Worm (Caenorhabditis elegans): ENCODE results near the gene rbc-2.

The rbc-2 gene

ce11 chrIII:2515461-2515860, 13.0 kb downstream of the rbc-2 start:
- no peak for TF ChIP-seq F33H1.4 (GFP tag; IDR thresholded peaks at IDR 0.05)
- TF ChIP-seq rec-8 (tag; optimal IDR thresholded peaks at IDR 0.05), result no peak
- peak; percentile 60; the same call in 1 of the 2 replicates for TF ChIP-seq zfh-2 (GFP tag; conservative IDR thresholded peaks at IDR 0.05)
- no peak for TF ChIP-seq ZK185.1 (tag; optimal IDR thresholded peaks at IDR 0.05; ENCODE audit: poor library complexity, severe bottlenecking)

DNA sequence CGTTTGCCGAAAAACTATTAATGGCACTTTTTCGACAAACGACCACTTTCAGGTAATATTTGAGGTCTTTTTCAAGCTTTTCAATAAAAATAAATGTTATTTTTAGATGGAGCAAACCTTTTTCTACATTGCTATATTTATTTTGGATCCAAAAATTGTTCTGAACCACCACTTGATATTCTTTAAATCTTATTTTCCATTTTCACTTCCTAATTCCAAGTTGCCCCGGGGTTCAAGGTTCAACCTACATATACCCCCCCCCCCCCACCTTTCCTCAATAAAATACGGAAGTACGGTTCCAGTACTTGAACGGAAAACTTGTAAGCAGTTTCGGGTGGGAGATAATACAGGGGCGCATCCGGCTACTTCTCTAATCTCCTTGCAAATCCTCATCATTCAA, 20.0 kb downstream of the rbc-2 start, which contains the start of gene Y54F10AM.6:
Gene Y54F10AM.6 (plus strand): TSS at position 301 of the 400 bp plus-strand sequence.
- TF ChIP-seq F22D6.2 (tag; optimal IDR thresholded peaks at IDR 0.05) (no peak), tlf-1 (GFP tag; optimal IDR thresholded peaks at IDR 0.05) (no peak), lin-40 (tag; optimal IDR thresholded peaks at IDR 0.05) (no peak), K12H6.12 (tag; optimal IDR thresholded peaks at IDR 0.05) (no peak), hlh-12 (tag; optimal IDR thresholded peaks at IDR 0.05) (no peak), F39B2.1 (GFP tag; IDR thresholded peaks at IDR 0.05) (no peak), attf-5 (GFP tag; optimal IDR thresholded peaks at IDR 0.05) (no peak), let-526 (GFP tag; IDR thresholded peaks at IDR 0.05) (no peak), ztf-18 (tag; optimal IDR thresholded peaks at IDR 0.05) (no peak), aptf-3 (GFP tag; IDR thresholded peaks at IDR 0.05) (no peak)

ce11 chrIII:2507938-2508337, 20.6 kb downstream of the rbc-2 start, which contains the start of gene Y54F10AM.8:
Gene Y54F10AM.8 (minus strand): TSS chrIII:2507972.
- TF ChIP-seq egl-44 (GFP tag; IDR thresholded peaks at IDR 0.05) (no peak), F49E8.2 (tag; optimal IDR thresholded peaks at IDR 0.05; ENCODE audit: insufficient read depth) (no peak), lin-26 (GFP tag; IDR thresholded peaks at IDR 0.05) (no peak), nhr-80 (tag; optimal IDR thresholded peaks at IDR 0.05) (peak; percentile 95), snpc-4 (GFP tag; optimal IDR thresholded peaks at IDR 0.05) (no peak), snpc-4 (tag; optimal IDR thresholded peaks at IDR 0.05) (peak in 1 of 4 experiments; percentile 45), gei-17 (GFP tag; optimal IDR thresholded peaks at IDR 0.05) (no peak), snpc-3.4 (tag; optimal IDR thresholded peaks at IDR 0.05) (no peak), ets-4 (GFP tag; optimal IDR thresholded peaks at IDR 0.05) (peak; percentile 22), lsy-27 (tag; optimal IDR thresholded peaks at IDR 0.05; ENCODE audit: borderline replicate concordance, insufficient read depth) (no peak), F52B5.7 (tag; optimal IDR thresholded peaks at IDR 0.05) (no peak), rcor-1 (GFP tag; IDR thresholded peaks at IDR 0.05) (no peak), K11D2.4 (GFP tag; IDR thresholded peaks at IDR 0.05) (no peak), xnd-1 (tag; optimal IDR thresholded peaks at IDR 0.05) (no peak), lin-54 (GFP tag; optimal IDR thresholded peaks at IDR 0.05) (no peak), rec-8 (tag; optimal IDR thresholded peaks at IDR 0.05) (no peak), tlf-1 (GFP tag; optimal IDR thresholded peaks at IDR 0.05) (no peak), dox-1 (GFP tag; IDR thresholded peaks at IDR 0.05) (no peak)

DNA sequence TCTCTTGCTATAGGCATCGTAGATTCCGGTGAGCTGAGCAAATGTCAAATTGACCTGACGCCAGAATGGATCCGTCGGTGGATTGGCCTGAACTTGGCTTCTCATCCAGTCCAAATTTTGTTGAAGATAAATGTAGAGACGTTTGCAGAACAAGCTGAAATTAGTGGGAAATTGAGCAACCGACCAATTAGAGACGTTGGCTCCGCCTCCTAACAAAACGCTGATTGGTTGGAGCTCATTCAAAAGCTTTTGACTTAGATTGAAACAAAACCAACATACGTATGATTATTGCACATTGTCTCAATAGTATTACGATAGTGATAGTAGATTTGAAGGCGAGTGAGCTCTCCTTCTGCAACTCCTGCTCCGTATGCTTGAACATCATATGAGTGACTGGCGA, 22.0 kb downstream of the rbc-2 start:
- TF ChIP-seq nfyb-1 (GFP tag; IDR thresholded peaks at IDR 0.05) (peak; percentile 71), F37B4.10 (GFP tag; IDR thresholded peaks at IDR 0.05) (0 out of 2 replicates have a peak, but pooled peaks have one; percentile 39), snpc-1.1 (tag; optimal IDR thresholded peaks at IDR 0.05; ENCODE audit: insufficient read depth) (no peak), attf-5 (GFP tag; optimal IDR thresholded peaks at IDR 0.05) (no peak), egl-18 (GFP tag; IDR thresholded peaks at IDR 0.05) (no peak)
